Worm (Caenorhabditis elegans): ENCODE measurements around the gene Y75B7AR.1.

- no peak for TF ChIP-seq unc-62 (GFP tag; optimal IDR thresholded peaks at IDR 0.05)
- TF ChIP-seq lsy-2 (tag; optimal IDR thresholded peaks at IDR 0.05), result no peak
Observed at ce11 chrV:1351826-1352225, 41.0 kb downstream of the Y75B7AR.1 start, which contains the start of gene glb-33.
